Worm (Caenorhabditis elegans) whole organism, young adult: Measurements from ENCODE around the gene ZK84.2.

Experiments used
- C06A6.2 ChIP-seq: fragments of 200-800 bp; sonication (Bioruptor generic); conservative IDR thresholded peaks from 2 replicates; pipeline ENCODE4 v1.3.6; 2022; ENCODE audit warnings: missing genetic modification characterization, missing compliant biosample characterization
- F10E7.11 ChIP-seq: sonication (generic microtip); optimal IDR thresholded peaks from 2 replicates; lab custom pipeline; 2017; ENCODE audit warnings: mild to moderate bottlenecking, missing genetic modification characterization, moderate library complexity, missing compliant biosample characterization
- F33H1.4 ChIP-seq: fragments of 200-800 bp; sonication (Bioruptor generic); IDR thresholded peaks from 2 replicates; pipeline ENCODE4 v1.3.6; 2022; ENCODE audit warnings: missing genetic modification reagents, missing genetic modification characterization, missing compliant biosample characterization
- F52B5.7 ChIP-seq: sonication (generic microtip); optimal IDR thresholded peaks from 2 replicates; lab custom pipeline; 2016; ENCODE audit warnings: mild to moderate bottlenecking, missing genetic modification characterization, missing compliant biosample characterization
- F55B11.4 ChIP-seq: sonication (generic microtip); optimal IDR thresholded peaks from 2 replicates; lab custom pipeline; 2016; ENCODE audit warnings: missing compliant biosample characterization, missing genetic modification characterization, borderline replicate concordance; ENCODE audit not compliant: insufficient read depth
- T07F8.4 ChIP-seq: sonication (generic microtip); optimal IDR thresholded peaks from 2 replicates; lab custom pipeline; 2016; ENCODE audit warnings: mild to moderate bottlenecking, missing genetic modification characterization, moderate library complexity, missing compliant biosample characterization
- Y53G8AR.9 ChIP-seq: fragments of 200-800 bp; sonication (Bioruptor generic); conservative IDR thresholded peaks from 2 replicates; pipeline ENCODE4 v1.3.6; 2022; ENCODE audit warnings: missing genetic modification reagents, missing genetic modification characterization, missing compliant biosample characterization
- akir-1 ChIP-seq: fragments of 200-800 bp; sonication (Bioruptor generic); optimal IDR thresholded peaks from 2 replicates; lab custom pipeline; 2018; ENCODE audit warnings: mild to moderate bottlenecking, missing genetic modification characterization, moderate library complexity, missing compliant biosample characterization
- ama-1 ChIP-seq, 3 experiments: fragments of 150-350 bp in 1 of 3; sonication (generic microtip) in 2 of 3; optimal IDR thresholded peaks; 2 replicates each; lab custom pipeline; 2014 to 2018; ENCODE audit warnings: missing biosample characterization in 2 of 3, missing genetic modification characterization in 2 of 3, missing genetic modification reagents in 2 of 3
- aptf-3 ChIP-seq: fragments of 200-800 bp; sonication (Bioruptor generic); IDR thresholded peaks from 2 replicates; pipeline ENCODE4 v1.3.6; 2022; ENCODE audit warnings: missing genetic modification characterization, missing compliant biosample characterization
- atf-7 ChIP-seq: sonication (generic microtip); optimal IDR thresholded peaks from 2 replicates; lab custom pipeline; 2017; ENCODE audit warnings: mild to moderate bottlenecking, missing genetic modification characterization, missing compliant biosample characterization
- bed-1 ChIP-seq: fragments of 200-800 bp; sonication (Bioruptor generic); IDR thresholded peaks from 2 replicates; pipeline ENCODE4 v1.3.6; 2022; ENCODE audit warnings: missing genetic modification reagents, missing genetic modification characterization, missing compliant biosample characterization
- ccch-3 ChIP-seq: fragments of 200-800 bp; sonication (Bioruptor generic); optimal IDR thresholded peaks from 2 replicates; lab custom pipeline; 2018; ENCODE audit warnings: mild to moderate bottlenecking, missing genetic modification characterization, missing compliant biosample characterization
- cebp-1 ChIP-seq, 2 experiments: fragments of 200-800 bp in 1 of 2; sonication (Bioruptor generic) in 1 of 2; sonication (generic microtip) in 1 of 2; IDR thresholded peaks in 1 of 2; optimal IDR thresholded peaks in 1 of 2; 2 replicates each; pipeline versions ENCODE4 v1.3.6 to Lab custom; 2017 to 2022; ENCODE audit warnings: missing compliant biosample characterization in 2 of 2, missing genetic modification characterization in 2 of 2, mild to moderate bottlenecking in 1 of 2, missing genetic modification reagents in 1 of 2, moderate library complexity in 1 of 2
- ceh-79 ChIP-seq: sonication (generic microtip); optimal IDR thresholded peaks from 2 replicates; lab custom pipeline; 2017; ENCODE audit warnings: mild to moderate bottlenecking, missing genetic modification characterization, missing compliant biosample characterization
- die-1 ChIP-seq: sonication (generic microtip); optimal IDR thresholded peaks from 2 replicates; lab custom pipeline; 2016; ENCODE audit warnings: missing genotype, mild to moderate bottlenecking, missing genetic modification characterization, missing compliant biosample characterization
- dpff-1 ChIP-seq: sonication (generic microtip); optimal IDR thresholded peaks from 2 replicates; lab custom pipeline; 2017; ENCODE audit warnings: mild to moderate bottlenecking, missing genetic modification characterization, missing compliant biosample characterization
- ekl-4 ChIP-seq: fragments of 200-800 bp; sonication (Bioruptor generic); IDR thresholded peaks from 2 replicates; pipeline ENCODE4 v1.3.6; 2022; ENCODE audit warnings: missing genetic modification reagents, missing genetic modification characterization, missing compliant biosample characterization
- lin-35 ChIP-seq, 3 experiments: fragments of 150-350 bp in 2 of 3; sonication (generic microtip) in 1 of 3; optimal IDR thresholded peaks; 2 replicates each; lab custom pipeline; 2014 to 2018; ENCODE audit warnings: missing biosample characterization in 3 of 3, missing genetic modification characterization in 3 of 3, missing genetic modification reagents in 3 of 3
- lin-40 ChIP-seq: sonication (generic microtip); optimal IDR thresholded peaks from 2 replicates; lab custom pipeline; 2016; ENCODE audit warnings: missing genetic modification characterization, mild to moderate bottlenecking, missing compliant biosample characterization, missing genotype, missing genetic modification reagents
- lin-54 ChIP-seq: fragments of 200-800 bp; sonication (Bioruptor generic); optimal IDR thresholded peaks from 2 replicates; lab custom pipeline; 2018; ENCODE audit warnings: mild to moderate bottlenecking, missing genetic modification characterization, missing compliant biosample characterization
- madf-6 ChIP-seq: fragments of 200-800 bp; sonication (Bioruptor generic); IDR thresholded peaks from 2 replicates; pipeline ENCODE4 v1.3.6; 2022; ENCODE audit warnings: missing genetic modification reagents, missing genetic modification characterization, missing compliant biosample characterization
- nhr-27 ChIP-seq: fragments of 200-800 bp; sonication (Bioruptor generic); optimal IDR thresholded peaks from 2 replicates; lab custom pipeline; 2018; ENCODE audit warnings: mild to moderate bottlenecking, missing genetic modification characterization, moderate library complexity, missing compliant biosample characterization
- pha-4 ChIP-seq: fragments of 150-350 bp; sonication (generic microtip); optimal IDR thresholded peaks from 2 replicates; lab custom pipeline; 2014; ENCODE audit warnings: missing biosample characterization, missing genetic modification reagents, missing genetic modification characterization
- rcor-1 ChIP-seq: fragments of 200-800 bp; sonication (Bioruptor generic); IDR thresholded peaks from 2 replicates; pipeline ENCODE4 v1.3.6; 2022; ENCODE audit warnings: missing genetic modification reagents, missing genetic modification characterization, missing compliant biosample characterization
- repo-1 ChIP-seq: sonication (generic microtip); optimal IDR thresholded peaks from 2 replicates; lab custom pipeline; 2017; ENCODE audit warnings: mild to moderate bottlenecking, missing genetic modification characterization, missing compliant biosample characterization
- rpc-1 ChIP-seq, 2 experiments: fragments of 150-350 bp in 1 of 2; sonication (generic microtip) in 1 of 2; optimal IDR thresholded peaks; 2 replicates each; lab custom pipeline; 2014 to 2018; ENCODE audit warnings: missing biosample characterization in 1 of 2, missing genetic modification characterization in 1 of 2, missing genetic modification reagents in 1 of 2, missing genotype in 1 of 2
- sea-2 ChIP-seq: fragments of 200-800 bp; sonication (Bioruptor generic); IDR thresholded peaks from 2 replicates; pipeline ENCODE4 v1.3.6; 2022; ENCODE audit warnings: missing genetic modification characterization, missing compliant biosample characterization
- snpc-3.4 ChIP-seq: sonication (generic microtip); optimal IDR thresholded peaks from 2 replicates; lab custom pipeline; 2017; ENCODE audit warnings: missing genetic modification characterization, mild to moderate bottlenecking, missing compliant biosample characterization, antibody characterized with exemption, moderate library complexity, missing genotype, missing genetic modification reagents
- unc-130 ChIP-seq: sonication (generic microtip); optimal IDR thresholded peaks from 2 replicates; lab custom pipeline; 2016; ENCODE audit warnings: missing genetic modification reagents, missing genetic modification characterization, missing compliant biosample characterization
- unc-62 ChIP-seq: fragments of 150-350 bp; optimal IDR thresholded peaks from 2 replicates; lab custom pipeline; 2014; ENCODE audit warnings: missing biosample characterization, missing genetic modification reagents, missing genetic modification characterization
- zfh-2 ChIP-seq: fragments of 200-800 bp; sonication (Bioruptor generic); conservative IDR thresholded peaks from 2 replicates; pipeline ENCODE4 v1.3.6; 2022; ENCODE audit warnings: missing genetic modification reagents, missing genetic modification characterization, missing compliant biosample characterization
- zim-3 ChIP-seq: sonication (generic microtip); optimal IDR thresholded peaks from 2 replicates; lab custom pipeline; 2017; ENCODE audit warnings: mild to moderate bottlenecking, missing genetic modification characterization, moderate library complexity, missing compliant biosample characterization
- ztf-22 ChIP-seq: fragments of 200-800 bp; sonication (Bioruptor generic); optimal IDR thresholded peaks from 2 replicates; lab custom pipeline; 2018; ENCODE audit warnings: mild to moderate bottlenecking, missing genetic modification characterization, moderate library complexity, missing compliant biosample characterization
- ztf-25 ChIP-seq: fragments of 200-800 bp; sonication (Bioruptor generic); IDR thresholded peaks from 2 replicates; pipeline ENCODE4 v1.3.6; 2022; ENCODE audit warnings: missing genetic modification reagents, missing genetic modification characterization, missing compliant biosample characterization

ZK84.2 gene

ce11 chrII:5974878-5975277 is 39.3 kb upstream of the ZK84.2 start, which contains the start of gene B0034.5:
B0034.5 (minus strand) TSS chrII:5974978.
- TF ChIP-seq cebp-1 (GFP tag; IDR thresholded peaks at IDR 0.05; lab: Robert Waterston, UW) (no peak), cebp-1 (tag; optimal IDR thresholded peaks at IDR 0.05; lab: Kevin White, UChicago) (no peak), ccch-3 (GFP tag; lab: Kevin White, UChicago) (no peak), lin-54 (GFP tag; lab: Kevin White, UChicago) (no peak), aptf-3 (GFP tag; lab: Robert Waterston, UW) (no peak), zfh-2 (GFP tag; lab: Robert Waterston, UW) (no peak), akir-1 (no peak), F55B11.4 (tag; lab: Kevin White, UChicago) (no peak), F10E7.11 (tag; lab: Kevin White, UChicago) (no peak), rcor-1 (no peak), ztf-22 (GFP tag; lab: Kevin White, UChicago) (no peak), lin-35 (GFP tag; optimal IDR thresholded peaks at IDR 0.05; lab: Kevin White, UChicago) (no peak), sea-2 (GFP tag; lab: Robert Waterston, UW) (no peak), nhr-27 (tag; lab: Kevin White, UChicago) (no peak), snpc-3.4 (tag; lab: Kevin White, UChicago) (no peak), dpff-1 (no peak), F33H1.4 (GFP tag; lab: Robert Waterston, UW) (no peak), bed-1 (GFP tag; lab: Robert Waterston, UW) (no peak), ztf-25 (GFP tag; lab: Robert Waterston, UW) (no peak), unc-130 (no peak), atf-7 (tag; lab: Kevin White, UChicago) (no peak)

ce11 chrII:5988224-5988623 is 25.9 kb upstream of the ZK84.2 start, which contains the start of gene ins-2:
ins-2 (plus strand) TSS chrII:5988524.
- TF ChIP-seq pha-4 (tag; lab: Kevin White, UChicago), result no peak
- no peak for TF ChIP-seq F52B5.7
- TF ChIP-seq zim-3 (tag; lab: Kevin White, UChicago), result no peak
- TF ChIP-seq madf-6 (GFP tag; lab: Robert Waterston, UW), result no peak
- no peak for TF ChIP-seq unc-62 (GFP tag; lab: Kevin White, UChicago)
- no peak for TF ChIP-seq ekl-4 (GFP tag; lab: Robert Waterston, UW)
- TF ChIP-seq ccch-3 (GFP tag; lab: Kevin White, UChicago), result no peak

- TF ChIP-seq die-1 (tag; lab: Kevin White, UChicago), result no peak
- no peak for TF ChIP-seq atf-7 (tag; lab: Kevin White, UChicago)
- no peak for TF ChIP-seq ceh-79 (tag; lab: Kevin White, UChicago)
- no peak for TF ChIP-seq ama-1 (optimal IDR thresholded peaks at IDR 0.05; lab: Kevin White, UChicago)
- TF ChIP-seq ama-1 (GFP tag; optimal IDR thresholded peaks at IDR 0.05; lab: Kevin White, UChicago), result no peak
- no peak for TF ChIP-seq T07F8.4 (tag; lab: Kevin White, UChicago)
- no peak for TF ChIP-seq lin-40
- no peak for TF ChIP-seq Y53G8AR.9 (GFP tag; lab: Robert Waterston, UW)
- no peak for TF ChIP-seq repo-1 (tag; lab: Kevin White, UChicago)
- no peak for TF ChIP-seq rpc-1 (optimal IDR thresholded peaks at IDR 0.05; lab: Kevin White, UChicago)
- no peak for TF ChIP-seq rpc-1 (tag; optimal IDR thresholded peaks at IDR 0.05; lab: Kevin White, UChicago)
- no peak for TF ChIP-seq C06A6.2
These were observed 23.5 kb upstream of the ZK84.2 start, which contains the start of gene ins-3 for ce11 chrII:5990668-5991067. ins-3 (minus strand) TSS chrII:5990768.
